Fruit fly (Drosophila melanogaster) whole organism, embryonic: Measurements from ENCODE around the gene osp.

Source experiments
- Abd-B ChIP-seq: fragments of 200-800 bp; sonication (Bioruptor generic); optimal IDR thresholded peaks from 2 replicates; lab custom pipeline; 2018; ENCODE audit warnings: missing biosample characterization, mild to moderate bottlenecking, missing genetic modification characterization, moderate library complexity
- BtbVII ChIP-seq: fragments of 200-800 bp; sonication (Bioruptor generic); optimal IDR thresholded peaks from 3 replicates; lab custom pipeline; 2017; ENCODE audit warnings: missing biosample characterization, mild to moderate bottlenecking, missing genetic modification characterization
- CG10654 ChIP-seq: fragments of 200-800 bp; sonication (Bioruptor generic); optimal IDR thresholded peaks from 2 replicates; lab custom pipeline; 2016; ENCODE audit warnings: missing biosample characterization, missing genetic modification characterization
- CG11085 ChIP-seq: fragments of 200-800 bp; sonication (Bioruptor generic); IDR thresholded peaks from 2 replicates; pipeline ENCODE4 v1.3.6; 2022; ENCODE audit warnings: missing biosample characterization, missing genetic modification characterization
- CG11723 ChIP-seq: fragments of 200-800 bp; sonication (Bioruptor generic); optimal IDR thresholded peaks from 2 replicates; lab custom pipeline; 2017; ENCODE audit warnings: missing biosample characterization, mild to moderate bottlenecking, missing genetic modification characterization
- CG13287 ChIP-seq: fragments of 200-800 bp; sonication (Bioruptor generic); IDR thresholded peaks from 2 replicates; pipeline ENCODE4 v1.3.6; 2022; ENCODE audit warnings: missing biosample characterization, missing genetic modification characterization; ENCODE audit not compliant: partially characterized antibody
- CG14050 ChIP-seq: fragments of 200-800 bp; sonication (Bioruptor generic); IDR thresholded peaks from 3 replicates; pipeline ENCODE4 v1.3.6; 2022; ENCODE audit warnings: missing biosample characterization, missing genetic modification characterization
- CG16779 ChIP-seq: fragments of 200-800 bp; sonication (Bioruptor generic); IDR thresholded peaks from 2 replicates; pipeline ENCODE4 v1.3.6; 2022; ENCODE audit warnings: missing biosample characterization, missing genetic modification characterization
- CG17328 ChIP-seq: fragments of 200-800 bp; sonication (Bioruptor generic); IDR thresholded peaks from 2 replicates; pipeline ENCODE4 v1.3.6; 2022; ENCODE audit warnings: missing biosample characterization, missing genetic modification characterization
- CG31365 ChIP-seq: fragments of 200-800 bp; sonication (Bioruptor generic); optimal IDR thresholded peaks from 2 replicates; lab custom pipeline; 2018; ENCODE audit warnings: missing biosample characterization, mild to moderate bottlenecking, missing genetic modification characterization
- CG3163 ChIP-seq: fragments of 200-800 bp; sonication (Bioruptor generic); optimal IDR thresholded peaks from 3 replicates; lab custom pipeline; 2016; ENCODE audit warnings: missing biosample characterization, missing genetic modification characterization
- CG32532 ChIP-seq: fragments of 200-800 bp; sonication (Bioruptor generic); IDR thresholded peaks from 2 replicates; pipeline ENCODE4 v1.3.6; 2022; ENCODE audit warnings: missing biosample characterization, missing genetic modification characterization
- CG3407 ChIP-seq: fragments of 200-800 bp; sonication (Bioruptor generic); optimal IDR thresholded peaks from 2 replicates; lab custom pipeline; 2018; ENCODE audit warnings: missing biosample characterization, mild to moderate bottlenecking, missing genetic modification characterization
- CG34422 ChIP-seq: fragments of 200-800 bp; sonication (Bioruptor generic); IDR thresholded peaks from 3 replicates; pipeline ENCODE4 v1.3.6; 2022; ENCODE audit warnings: missing biosample characterization, missing genetic modification characterization
- CG4854 ChIP-seq: fragments of 200-800 bp; sonication (Bioruptor generic); optimal IDR thresholded peaks from 2 replicates; lab custom pipeline; 2016; ENCODE audit warnings: missing biosample characterization, missing genetic modification characterization, inconsistent platforms
- CG5245 ChIP-seq: fragments of 200-800 bp; sonication (Bioruptor generic); optimal IDR thresholded peaks from 3 replicates; lab custom pipeline; 2016; ENCODE audit warnings: missing biosample characterization, missing genetic modification characterization
- CG6254 ChIP-seq: fragments of 200-800 bp; sonication (Bioruptor generic); optimal IDR thresholded peaks from 3 replicates; lab custom pipeline; 2017; ENCODE audit warnings: mild to moderate bottlenecking, missing biosample characterization, missing genetic modification reagents, missing genetic modification characterization
- CG6689 ChIP-seq: fragments of 200-800 bp; sonication (Bioruptor generic); IDR thresholded peaks from 2 replicates; pipeline ENCODE4 v1.3.6; 2022; ENCODE audit warnings: missing biosample characterization, missing genetic modification characterization
- CG6791 ChIP-seq: fragments of 200-800 bp; sonication (Bioruptor generic); IDR thresholded peaks from 3 replicates; pipeline ENCODE4 v1.3.6; 2022; ENCODE audit warnings: missing biosample characterization, missing genetic modification characterization; ENCODE audit not compliant: partially characterized antibody
- CG7357 ChIP-seq: fragments of 200-800 bp; sonication (Bioruptor generic); IDR thresholded peaks from 3 replicates; pipeline ENCODE4 v1.3.6; 2022; ENCODE audit warnings: missing biosample characterization, missing genetic modification characterization
- CG7839 ChIP-seq: fragments of 200-800 bp; sonication (Bioruptor generic); optimal IDR thresholded peaks from 3 replicates; lab custom pipeline; 2018; ENCODE audit warnings: missing biosample characterization, mild to moderate bottlenecking, missing genetic modification characterization, moderate library complexity
- CG7928 ChIP-seq: fragments of 200-800 bp; sonication (Bioruptor generic); optimal IDR thresholded peaks from 2 replicates; lab custom pipeline; 2017; ENCODE audit warnings: missing biosample characterization, mild to moderate bottlenecking, missing genetic modification characterization
- CG8359 ChIP-seq: fragments of 200-800 bp; sonication (Bioruptor generic); optimal IDR thresholded peaks from 2 replicates; lab custom pipeline; 2017; ENCODE audit warnings: missing biosample characterization, mild to moderate bottlenecking, missing genetic modification characterization, borderline replicate concordance
- CG9609 ChIP-seq: fragments of 200-800 bp; sonication (Bioruptor generic); optimal IDR thresholded peaks from 3 replicates; lab custom pipeline; 2016; ENCODE audit warnings: missing biosample characterization, missing genetic modification characterization
- CG9727 ChIP-seq: fragments of 200-800 bp; sonication (Bioruptor generic); optimal IDR thresholded peaks from 3 replicates; lab custom pipeline; 2017; ENCODE audit warnings: missing biosample characterization, mild to moderate bottlenecking, missing genetic modification characterization
- CG9876 ChIP-seq: fragments of 200-800 bp; sonication (Bioruptor generic); optimal IDR thresholded peaks from 2 replicates; lab custom pipeline; 2016; ENCODE audit warnings: missing biosample characterization, missing genetic modification characterization
- CG9932 ChIP-seq: fragments of 200-800 bp; sonication (Bioruptor generic); IDR thresholded peaks from 2 replicates; pipeline ENCODE4 v1.3.6; 2022; ENCODE audit warnings: missing biosample characterization, missing genetic modification characterization
- Eip74EF ChIP-seq, 2 experiments: fragments of 200-800 bp in 1 of 2; fragments of >200 bp in 1 of 2; sonication (Bioruptor generic) in 1 of 2; optimal IDR thresholded peaks; 2 replicates each; lab custom pipeline; 2017 to 2019; ENCODE audit warnings: missing biosample characterization in 2 of 2, missing genetic modification characterization in 2 of 2, mild to moderate bottlenecking in 1 of 2, moderate library complexity in 1 of 2
- Elba2 ChIP-seq: fragments of 200-800 bp; sonication (Bioruptor generic); optimal IDR thresholded peaks from 3 replicates; lab custom pipeline; 2016; ENCODE audit warnings: missing biosample characterization, missing genetic modification characterization
- Fer3 ChIP-seq: fragments of 200-800 bp; sonication (Bioruptor generic); optimal IDR thresholded peaks from 2 replicates; lab custom pipeline; 2018; ENCODE audit warnings: missing biosample characterization, mild to moderate bottlenecking, missing genetic modification characterization, moderate library complexity
- HLH3B ChIP-seq: fragments of 200-800 bp; sonication (Bioruptor generic); IDR thresholded peaks from 2 replicates; pipeline ENCODE4 v1.3.6; 2022; ENCODE audit warnings: missing biosample characterization, missing genetic modification characterization
- Hey ChIP-seq: fragments of 200-800 bp; sonication (Bioruptor generic); optimal IDR thresholded peaks from 3 replicates; lab custom pipeline; 2018; ENCODE audit warnings: missing biosample characterization, mild to moderate bottlenecking, missing genetic modification characterization
- Hr78 ChIP-seq, 2 experiments: fragments of 200-800 bp in 1 of 2; fragments of >200 bp in 1 of 2; sonication (Bioruptor generic) in 1 of 2; optimal IDR thresholded peaks; 2 replicates each; lab custom pipeline; 2017 to 2019; ENCODE audit warnings: missing biosample characterization in 2 of 2, missing genetic modification characterization in 2 of 2, mild to moderate bottlenecking in 1 of 2, moderate library complexity in 1 of 2
- Jarid2 ChIP-seq: fragments of 200-800 bp; sonication (Bioruptor generic); optimal IDR thresholded peaks from 3 replicates; lab custom pipeline; 2017; ENCODE audit warnings: mild to moderate bottlenecking, missing biosample characterization, missing genetic modification reagents, missing genetic modification characterization
- Nf-YC ChIP-seq: fragments of 200-800 bp; optimal IDR thresholded peaks from 3 replicates; lab custom pipeline; 2019; ENCODE audit warnings: missing biosample characterization, mild to moderate bottlenecking, missing genetic modification characterization, moderate library complexity
- NfI ChIP-seq: fragments of 200-800 bp; sonication (Bioruptor generic); optimal IDR thresholded peaks from 3 replicates; lab custom pipeline; 2018; ENCODE audit warnings: missing biosample characterization, mild to moderate bottlenecking, missing genetic modification characterization, moderate library complexity
- Sry-δ ChIP-seq: fragments of 200-800 bp; sonication (Bioruptor generic); optimal IDR thresholded peaks from 2 replicates; lab custom pipeline; 2016; ENCODE audit warnings: missing biosample characterization, missing genetic modification characterization
- Xbp1 ChIP-seq: fragments of 200-800 bp; sonication (Bioruptor generic); optimal IDR thresholded peaks from 3 replicates; lab custom pipeline; 2016; ENCODE audit warnings: missing biosample characterization, mild to moderate bottlenecking, missing genetic modification characterization
- caup ChIP-seq: fragments of 200-800 bp; sonication (Bioruptor generic); optimal IDR thresholded peaks from 3 replicates; lab custom pipeline; 2017; ENCODE audit warnings: missing biosample characterization, mild to moderate bottlenecking, missing genetic modification characterization, moderate library complexity; ENCODE audit not compliant: severe bottlenecking
- chn ChIP-seq: fragments of 200-800 bp; sonication (Bioruptor generic); optimal IDR thresholded peaks from 2 replicates; lab custom pipeline; 2016; ENCODE audit warnings: missing biosample characterization, missing genetic modification characterization
- esg ChIP-seq: fragments of 200-800 bp; sonication (Bioruptor generic); conservative IDR thresholded peaks from 2 replicates; pipeline ENCODE4 v1.3.6; 2022; ENCODE audit warnings: missing biosample characterization, missing genetic modification characterization
- fd102C ChIP-seq: fragments of 200-800 bp; sonication (Bioruptor generic); optimal IDR thresholded peaks from 2 replicates; lab custom pipeline; 2018; ENCODE audit warnings: missing biosample characterization, mild to moderate bottlenecking, missing genetic modification characterization, moderate library complexity
- ken ChIP-seq: fragments of 200-800 bp; sonication (Bioruptor generic); IDR thresholded peaks from 3 replicates; pipeline ENCODE4 v1.3.6; 2022; ENCODE audit warnings: missing biosample characterization, missing genetic modification characterization
- row ChIP-seq: fragments of 200-800 bp; sonication (Bioruptor generic); IDR thresholded peaks from 3 replicates; pipeline ENCODE4 v1.3.6; 2022; ENCODE audit warnings: missing biosample characterization, missing genetic modification characterization
- sens-2 ChIP-seq: fragments of 200-800 bp; sonication (Bioruptor generic); IDR thresholded peaks from 2 replicates; pipeline ENCODE4 v1.3.6; 2022; ENCODE audit warnings: missing biosample characterization, missing genetic modification characterization
- slp2 ChIP-seq: fragments of 200-800 bp; sonication (Bioruptor generic); optimal IDR thresholded peaks from 2 replicates; lab custom pipeline; 2016; ENCODE audit warnings: missing biosample characterization, missing genetic modification characterization
- sob ChIP-seq: fragments of 200-800 bp; sonication (Bioruptor generic); IDR thresholded peaks from 2 replicates; pipeline ENCODE4 v1.3.6; 2022; ENCODE audit warnings: missing biosample characterization, missing genetic modification characterization
- vvl ChIP-seq: fragments of 200-800 bp; sonication (Bioruptor generic); IDR thresholded peaks from 2 replicates; pipeline ENCODE4 v1.3.6; 2022; ENCODE audit warnings: missing biosample characterization, missing genetic modification characterization
- zf30C ChIP-seq: fragments of 200-800 bp; sonication (Bioruptor generic); optimal IDR thresholded peaks from 3 replicates; lab custom pipeline; 2018; ENCODE audit warnings: missing biosample characterization, mild to moderate bottlenecking, missing genetic modification characterization
- zfh2 ChIP-seq: fragments of 200-800 bp; sonication (Bioruptor generic); optimal IDR thresholded peaks from 2 replicates; lab custom pipeline; 2016; ENCODE audit warnings: missing biosample characterization, missing genetic modification characterization

Gene osp

DNA sequence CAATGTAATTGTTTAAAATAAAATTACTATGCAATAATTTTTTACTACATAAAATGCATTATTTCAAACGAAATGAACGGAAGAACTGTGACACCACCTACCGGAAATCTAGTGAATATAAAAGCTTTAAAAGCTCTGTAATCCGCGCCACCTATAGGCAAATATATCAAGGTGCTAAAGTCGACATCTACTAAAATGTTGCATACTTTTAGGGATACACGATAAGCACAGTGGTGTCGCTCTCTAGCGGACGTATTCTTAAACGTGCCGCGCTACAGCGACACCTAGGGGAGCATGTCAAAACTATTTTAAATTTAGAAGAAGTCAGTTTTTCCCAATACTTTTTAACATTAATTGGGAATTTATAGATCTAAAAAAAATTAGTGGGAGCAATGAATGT is 17.1 kb upstream of the osp start (continued):
- TF ChIP-seq CG16779 (GFP tag; lab: Robert Waterston, UW) (peak; percentile 59; the same call in 1 of the 2 replicates), BtbVII (GFP tag; lab: Kevin White, UChicago) (peak; percentile 7), CG11723 (GFP tag; lab: Kevin White, UChicago) (no peak), CG6254 (GFP tag; lab: Kevin White, UChicago) (no peak), CG7839 (tag; lab: Kevin White, UChicago) (peak; percentile 79), CG6791 (GFP tag; lab: Robert Waterston, UW) (peak; percentile 72; the same call in 2 of the 3 replicates), sens-2 (GFP tag; lab: Robert Waterston, UW) (peak; percentile 48), Fer3 (tag; lab: Kevin White, UChicago) (peak; percentile 62), NfI (GFP tag; lab: Kevin White, UChicago) (peak; percentile 81), CG7357 (GFP tag; lab: Robert Waterston, UW) (peak; percentile 25; the same call in 1 of the 3 replicates), CG14050 (no peak; the same call in 2 of the 3 replicates), CG13287 (GFP tag; lab: Robert Waterston, UW) (peak; percentile 7; the same call in 1 of the 2 replicates), Hr78 (GFP tag; optimal IDR thresholded peaks at IDR 0.05; lab: Kevin White, UChicago) (no peak), CG9609 (GFP tag; lab: Kevin White, UChicago) (peak; percentile 51), Eip74EF (GFP tag; optimal IDR thresholded peaks at IDR 0.05; lab: Kevin White, UChicago) (no peak), Elba2 (GFP tag; lab: Kevin White, UChicago) (peak; percentile 56), CG8359 (GFP tag; lab: Kevin White, UChicago) (peak; percentile 61), ken (GFP tag; lab: Robert Waterston, UW) (no peak; the same call in 2 of the 3 replicates), CG3407 (GFP tag; lab: Kevin White, UChicago) (no peak), CG3163 (GFP tag; lab: Kevin White, UChicago) (peak; percentile 52), slp2 (peak; percentile 83), sob (GFP tag; lab: Robert Waterston, UW) (peak; percentile 78), CG4854 (GFP tag; lab: Kevin White, UChicago) (peak; percentile 78), zf30C (no peak), row (GFP tag; lab: Robert Waterston, UW) (no peak), CG11085 (GFP tag; lab: Robert Waterston, UW) (peak; percentile 78), Hey (no peak), Abd-B (GFP tag; lab: Kevin White, UChicago) (peak; percentile 42), CG9727 (GFP tag; lab: Kevin White, UChicago) (peak; percentile 62), vvl (GFP tag; lab: Robert Waterston, UW) (peak; percentile 85), caup (GFP tag; lab: Kevin White, UChicago) (peak; percentile 82), CG7928 (GFP tag; lab: Kevin White, UChicago) (no peak), Sry-δ (GFP tag; lab: Kevin White, UChicago) (peak; percentile 50), chn (GFP tag; lab: Kevin White, UChicago) (peak; percentile 67), fd102C (GFP tag; lab: Kevin White, UChicago) (peak; percentile 23), CG9876 (GFP tag; lab: Kevin White, UChicago) (peak; percentile 31), CG17328 (GFP tag; lab: Robert Waterston, UW) (peak; percentile 60; the same call in 1 of the 2 replicates), zfh2 (GFP tag; lab: Kevin White, UChicago) (no peak), Nf-YC (tag; lab: Kevin White, UChicago) (peak; percentile 60), Xbp1 (GFP tag; lab: Kevin White, UChicago) (peak; percentile 92), esg (GFP tag; lab: Robert Waterston, UW) (peak; percentile 56), CG34422 (GFP tag; lab: Robert Waterston, UW) (peak; percentile 71; the same call in 1 of the 3 replicates), CG5245 (GFP tag; lab: Kevin White, UChicago) (peak; percentile 94), CG31365 (tag; lab: Kevin White, UChicago) (peak; percentile 66), CG9932 (peak; percentile 79), CG10654 (peak; percentile 59), CG32532 (peak; percentile 94), HLH3B (peak; percentile 72), Jarid2 (GFP tag; lab: Kevin White, UChicago) (peak; percentile 39), CG6689 (GFP tag; lab: Robert Waterston, UW) (peak; percentile 66)
